Worm (Caenorhabditis elegans) whole organism, young adult: ENCODE data around the gene clp-10.

Source experiments
- B0261.1 ChIP-seq: sonication (generic microtip); optimal IDR thresholded peaks from 2 replicates; lab custom pipeline; 2016; ENCODE audit warnings: mild to moderate bottlenecking, missing genetic modification characterization, moderate library complexity, missing compliant biosample characterization
- B0336.3 ChIP-seq: fragments of 200-800 bp; sonication (Bioruptor generic); IDR thresholded peaks from 2 replicates; pipeline ENCODE4 v1.3.6; 2022; ENCODE audit warnings: missing genetic modification characterization, missing compliant biosample characterization
- F33H1.4 ChIP-seq: fragments of 200-800 bp; sonication (Bioruptor generic); IDR thresholded peaks from 2 replicates; pipeline ENCODE4 v1.3.6; 2022; ENCODE audit warnings: missing genetic modification reagents, missing genetic modification characterization, missing compliant biosample characterization
- T07F8.4 ChIP-seq: sonication (generic microtip); optimal IDR thresholded peaks from 2 replicates; lab custom pipeline; 2016; ENCODE audit warnings: mild to moderate bottlenecking, missing genetic modification characterization, moderate library complexity, missing compliant biosample characterization
- Y79H2A.3 ChIP-seq: fragments of 200-800 bp; sonication (Bioruptor generic); conservative IDR thresholded peaks from 2 replicates; pipeline ENCODE4 v1.3.6; 2022; ENCODE audit warnings: missing genetic modification reagents, missing genetic modification characterization, missing compliant biosample characterization
- Y95B8A.8 ChIP-seq: fragments of 200-800 bp; sonication (Bioruptor generic); IDR thresholded peaks from 2 replicates; pipeline ENCODE4 v1.3.6; 2022; ENCODE audit warnings: missing genetic modification reagents, missing genetic modification characterization, missing compliant biosample characterization
- ZK185.1 ChIP-seq: sonication (generic microtip); optimal IDR thresholded peaks from 2 replicates; lab custom pipeline; 2016; ENCODE audit warnings: mild to moderate bottlenecking, missing genetic modification characterization, missing compliant biosample characterization; ENCODE audit not compliant: poor library complexity, severe bottlenecking
- akir-1 ChIP-seq: fragments of 200-800 bp; sonication (Bioruptor generic); optimal IDR thresholded peaks from 2 replicates; lab custom pipeline; 2018; ENCODE audit warnings: mild to moderate bottlenecking, missing genetic modification characterization, moderate library complexity, missing compliant biosample characterization
- ama-1 ChIP-seq, 3 experiments: fragments of 150-350 bp in 1 of 3; sonication (generic microtip) in 2 of 3; optimal IDR thresholded peaks; 2 replicates each; lab custom pipeline; 2014 to 2018; ENCODE audit warnings: missing biosample characterization in 2 of 3, missing genetic modification characterization in 2 of 3, missing genetic modification reagents in 2 of 3
- aptf-3 ChIP-seq: fragments of 200-800 bp; sonication (Bioruptor generic); IDR thresholded peaks from 2 replicates; pipeline ENCODE4 v1.3.6; 2022; ENCODE audit warnings: missing genetic modification characterization, missing compliant biosample characterization
- cebp-2 ChIP-seq: fragments of 200-800 bp; sonication (Bioruptor generic); IDR thresholded peaks from 2 replicates; pipeline ENCODE4 v1.3.6; 2022; ENCODE audit warnings: missing genetic modification characterization, missing compliant biosample characterization
- ceh-100 ChIP-seq: fragments of 200-800 bp; sonication (Bioruptor generic); IDR thresholded peaks from 2 replicates; pipeline ENCODE4 v1.3.6; 2022; ENCODE audit warnings: missing genetic modification reagents, missing genetic modification characterization, missing compliant biosample characterization
- ceh-27 ChIP-seq: fragments of 200-800 bp; sonication (Bioruptor generic); optimal IDR thresholded peaks from 2 replicates; lab custom pipeline; 2018; ENCODE audit warnings: mild to moderate bottlenecking, missing genetic modification characterization, moderate library complexity, missing compliant biosample characterization
- ceh-91 ChIP-seq: fragments of 200-800 bp; sonication (Bioruptor generic); IDR thresholded peaks from 2 replicates; pipeline ENCODE4 v1.3.6; 2022; ENCODE audit warnings: missing genetic modification reagents, missing genetic modification characterization, missing compliant biosample characterization
- dpl-1 ChIP-seq: fragments of 150-350 bp; optimal IDR thresholded peaks from 2 replicates; lab custom pipeline; 2014; ENCODE audit warnings: missing biosample characterization, missing genetic modification reagents, missing genetic modification characterization
- egl-44 ChIP-seq: fragments of 200-800 bp; sonication (Bioruptor generic); IDR thresholded peaks from 2 replicates; pipeline ENCODE4 v1.3.6; 2022; ENCODE audit warnings: missing genetic modification reagents, missing genetic modification characterization, missing compliant biosample characterization
- egrh-3 ChIP-seq: fragments of 200-800 bp; sonication (Bioruptor generic); IDR thresholded peaks from 2 replicates; pipeline ENCODE4 v1.3.6; 2022; ENCODE audit warnings: missing genetic modification reagents, missing genetic modification characterization, missing compliant biosample characterization
- ekl-4 ChIP-seq: fragments of 200-800 bp; sonication (Bioruptor generic); IDR thresholded peaks from 2 replicates; pipeline ENCODE4 v1.3.6; 2022; ENCODE audit warnings: missing genetic modification reagents, missing genetic modification characterization, missing compliant biosample characterization
- hlh-26 ChIP-seq: fragments of 200-800 bp; sonication (Bioruptor generic); conservative IDR thresholded peaks from 2 replicates; pipeline ENCODE4 v1.3.6; 2022; ENCODE audit warnings: missing genetic modification reagents, missing genetic modification characterization, missing compliant biosample characterization
- hmg-1.2 ChIP-seq: fragments of 200-800 bp; sonication (Bioruptor generic); IDR thresholded peaks from 2 replicates; pipeline ENCODE4 v1.3.6; 2022; ENCODE audit warnings: missing genetic modification reagents, missing genetic modification characterization, missing compliant biosample characterization
- let-526 ChIP-seq: fragments of 200-800 bp; sonication (Bioruptor generic); IDR thresholded peaks from 2 replicates; pipeline ENCODE4 v1.3.6; 2022; ENCODE audit warnings: missing genetic modification reagents, missing genetic modification characterization, missing compliant biosample characterization
- lin-26 ChIP-seq: fragments of 200-800 bp; sonication (Bioruptor generic); IDR thresholded peaks from 2 replicates; pipeline ENCODE4 v1.3.6; 2022; ENCODE audit warnings: missing genetic modification reagents, missing genetic modification characterization, missing compliant biosample characterization
- lin-35 ChIP-seq, 3 experiments: fragments of 150-350 bp in 2 of 3; sonication (generic microtip) in 1 of 3; optimal IDR thresholded peaks; 2 replicates each; lab custom pipeline; 2014 to 2018; ENCODE audit warnings: missing biosample characterization in 3 of 3, missing genetic modification characterization in 3 of 3, missing genetic modification reagents in 3 of 3
- lin-40 ChIP-seq: sonication (generic microtip); optimal IDR thresholded peaks from 2 replicates; lab custom pipeline; 2016; ENCODE audit warnings: missing genetic modification characterization, mild to moderate bottlenecking, missing compliant biosample characterization, missing genotype, missing genetic modification reagents
- lir-1 ChIP-seq: fragments of 200-800 bp; sonication (Bioruptor generic); conservative IDR thresholded peaks from 2 replicates; pipeline ENCODE4 v1.3.6; 2022; ENCODE audit warnings: missing genetic modification reagents, missing genetic modification characterization, missing compliant biosample characterization
- mel-28 ChIP-seq: sonication (generic microtip); optimal IDR thresholded peaks from 2 replicates; lab custom pipeline; 2016; ENCODE audit warnings: borderline replicate concordance, mild to moderate bottlenecking, missing genetic modification characterization, missing compliant biosample characterization
- nhr-27 ChIP-seq: fragments of 200-800 bp; sonication (Bioruptor generic); optimal IDR thresholded peaks from 2 replicates; lab custom pipeline; 2018; ENCODE audit warnings: mild to moderate bottlenecking, missing genetic modification characterization, moderate library complexity, missing compliant biosample characterization
- sptf-2 ChIP-seq: fragments of 200-800 bp; sonication (Bioruptor generic); optimal IDR thresholded peaks from 2 replicates; lab custom pipeline; 2018; ENCODE audit warnings: mild to moderate bottlenecking, missing genetic modification characterization, missing compliant biosample characterization
- tbp1 ChIP-seq: fragments of 200-800 bp; sonication (Bioruptor generic); optimal IDR thresholded peaks from 2 replicates; lab custom pipeline; 2018; ENCODE audit warnings: mild to moderate bottlenecking, missing genetic modification characterization, missing compliant biosample characterization
- zfh-2 ChIP-seq: fragments of 200-800 bp; sonication (Bioruptor generic); conservative IDR thresholded peaks from 2 replicates; pipeline ENCODE4 v1.3.6; 2022; ENCODE audit warnings: missing genetic modification reagents, missing genetic modification characterization, missing compliant biosample characterization
- ztf-22 ChIP-seq: fragments of 200-800 bp; sonication (Bioruptor generic); optimal IDR thresholded peaks from 2 replicates; lab custom pipeline; 2018; ENCODE audit warnings: mild to moderate bottlenecking, missing genetic modification characterization, moderate library complexity, missing compliant biosample characterization
- ztf-25 ChIP-seq: fragments of 200-800 bp; sonication (Bioruptor generic); IDR thresholded peaks from 2 replicates; pipeline ENCODE4 v1.3.6; 2022; ENCODE audit warnings: missing genetic modification reagents, missing genetic modification characterization, missing compliant biosample characterization

The clp-10 gene

DNA sequence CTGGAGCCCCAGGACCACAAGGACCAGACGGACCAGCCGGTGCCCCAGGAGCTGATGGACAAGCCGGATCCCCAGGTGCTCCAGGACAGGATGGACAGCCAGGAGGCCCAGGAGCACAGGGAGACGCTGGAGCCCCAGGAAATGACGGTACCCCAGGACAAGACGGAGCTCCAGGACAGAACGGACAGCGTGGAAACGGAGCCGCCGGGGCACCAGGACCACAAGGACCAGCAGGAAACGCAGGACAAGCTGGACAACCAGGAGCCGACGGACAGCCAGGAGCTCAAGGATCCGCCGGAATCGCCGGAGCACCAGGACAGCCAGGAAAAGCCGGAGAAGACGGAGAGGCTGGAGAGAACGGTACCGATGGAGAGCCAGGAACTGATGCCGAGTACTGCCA lies 3.5 kb upstream of the clp-10 start:
- no peak for TF ChIP-seq ceh-27 (GFP tag; lab: Kevin White, UChicago)
- peak; percentile 87 for TF ChIP-seq zfh-2 (GFP tag; lab: Robert Waterston, UW)
- 0 out of 2 replicates have a peak, but pooled peaks have one; percentile 30 for TF ChIP-seq cebp-2 (GFP tag; lab: Robert Waterston, UW)
- TF ChIP-seq egl-44 (GFP tag; lab: Robert Waterston, UW) = 0 out of 2 replicates have a peak, but pooled peaks have one; percentile 11
- peak; percentile 93 for TF ChIP-seq egrh-3 (GFP tag; lab: Robert Waterston, UW)

DNA sequence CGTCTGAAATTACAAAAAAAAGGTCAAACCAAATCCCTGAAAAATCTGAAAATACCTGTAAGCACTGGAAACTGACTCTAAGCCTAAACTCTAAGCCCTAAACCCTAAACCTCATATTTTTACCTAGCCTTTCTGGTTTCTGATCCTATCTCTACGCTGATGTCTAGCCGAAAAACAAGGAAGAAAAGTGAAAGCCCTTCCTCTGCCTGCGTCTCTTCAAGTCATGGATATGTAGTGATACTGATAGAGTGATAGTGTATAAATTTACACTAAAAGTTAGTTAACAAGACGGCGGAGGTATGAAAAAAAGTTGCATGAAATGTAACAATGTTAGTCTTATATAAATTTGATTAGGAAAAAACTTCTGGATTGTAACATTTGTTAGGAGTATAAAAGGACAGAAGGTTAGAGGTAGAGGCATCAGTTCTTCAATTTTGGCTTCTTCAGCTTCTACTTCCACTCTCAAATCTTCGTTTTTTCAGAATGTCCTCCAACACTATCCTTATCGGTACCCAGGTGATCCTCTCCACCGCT lies 2.6 kb upstream of the clp-10 start, which contains the start of gene col-88:
Gene col-88, plus strand, starts transcription at position 484 of the 534 bp plus-strand sequence.
- TF ChIP-seq lin-26 = no peak

DNA sequence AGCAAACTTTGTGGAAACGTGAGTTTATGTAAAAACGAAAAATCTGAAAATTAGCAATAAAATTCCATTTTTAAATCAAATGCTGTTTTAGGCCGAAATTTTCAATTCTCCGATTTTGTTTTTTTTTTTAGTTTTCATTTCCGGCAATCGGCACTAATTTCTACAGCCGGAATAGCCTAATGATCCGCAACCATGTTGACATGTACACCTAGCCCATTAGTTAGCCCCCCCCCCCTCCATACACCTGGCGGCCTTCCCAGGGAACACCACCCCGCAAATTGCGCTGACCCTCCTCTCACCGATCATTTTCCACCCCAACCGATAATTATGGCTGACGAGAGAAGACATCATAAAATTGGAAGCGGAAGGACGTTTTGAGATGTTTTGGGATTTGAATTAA lies 1.5 kb upstream of the clp-10 start:
- TF ChIP-seq zfh-2 (GFP tag; lab: Robert Waterston, UW) (peak; percentile 36; the same call in 1 of the 2 replicates), nhr-27 (tag; lab: Kevin White, UChicago) (no peak)

DNA sequence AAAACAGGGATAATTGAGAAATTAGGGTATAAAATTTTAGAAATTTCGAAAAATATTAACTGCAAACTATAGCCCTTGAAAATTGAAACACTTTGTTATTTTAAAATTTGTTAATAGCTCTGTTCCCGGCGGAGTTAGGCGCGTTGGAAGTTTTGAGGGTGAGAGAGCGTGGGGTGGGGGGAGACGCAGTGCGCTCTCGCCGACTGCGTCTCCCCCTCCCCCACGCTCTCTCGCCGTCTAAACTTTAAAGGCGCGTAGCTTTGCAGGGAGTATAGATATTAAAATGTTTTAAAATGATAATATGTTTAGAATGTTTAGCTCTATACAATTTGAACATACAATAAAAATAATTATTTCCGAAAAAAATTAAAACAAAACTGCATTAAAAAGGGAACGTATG lies 4.8 kb downstream of the clp-10 start:
- TF ChIP-seq T07F8.4 (tag; lab: Kevin White, UChicago) (no peak), hmg-1.2 (peak; percentile 74), let-526 (no peak), zfh-2 (GFP tag; lab: Robert Waterston, UW) (0 out of 2 replicates have a peak, but pooled peaks have one; percentile 15), lin-35 (GFP tag; optimal IDR thresholded peaks at IDR 0.05; lab: Kevin White, UChicago) (no peak), dpl-1 (GFP tag; lab: Kevin White, UChicago) (no peak), ztf-22 (no peak), egrh-3 (GFP tag; lab: Robert Waterston, UW) (peak; percentile 43; the same call in 1 of the 2 replicates)

DNA sequence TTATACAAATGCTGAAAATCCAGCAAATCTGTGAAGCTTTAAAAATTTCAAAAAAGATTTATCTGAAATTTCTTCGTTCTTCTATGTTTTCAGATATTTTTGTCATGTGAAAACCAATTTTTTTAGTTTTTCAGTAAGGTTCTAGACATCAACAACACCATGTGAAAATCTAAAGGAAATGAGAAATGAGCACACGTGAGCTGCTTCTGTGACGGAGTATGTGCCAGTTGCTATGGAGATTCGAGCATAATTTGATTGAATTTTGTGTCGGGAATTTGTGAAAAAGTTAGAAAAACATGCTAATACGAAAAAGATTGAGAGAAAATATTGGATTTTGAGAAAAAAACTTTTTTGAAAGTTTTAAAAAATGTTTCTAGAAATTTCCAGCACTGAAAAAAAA lies 6.4 kb downstream of the clp-10 start:
- no peak for TF ChIP-seq cebp-2 (GFP tag; lab: Robert Waterston, UW)
- TF ChIP-seq B0336.3 (GFP tag; lab: Robert Waterston, UW) = no peak
- no peak for TF ChIP-seq F33H1.4 (GFP tag; lab: Robert Waterston, UW)
- no peak for TF ChIP-seq ama-1 (optimal IDR thresholded peaks at IDR 0.05; lab: Kevin White, UChicago)
- TF ChIP-seq ama-1 (GFP tag; optimal IDR thresholded peaks at IDR 0.05; lab: Kevin White, UChicago) = no peak
- no peak for TF ChIP-seq akir-1 (GFP tag; lab: Kevin White, UChicago)
- TF ChIP-seq Y95B8A.8 (GFP tag; lab: Robert Waterston, UW) = no peak
- TF ChIP-seq ceh-100 (GFP tag; lab: Robert Waterston, UW) = no peak
- no peak for TF ChIP-seq sptf-2 (GFP tag; lab: Kevin White, UChicago)
- TF ChIP-seq ekl-4 = no peak
- TF ChIP-seq nhr-27 (tag; lab: Kevin White, UChicago) = no peak
- no peak for TF ChIP-seq hlh-26 (GFP tag; lab: Robert Waterston, UW)
- no peak for TF ChIP-seq B0261.1 (tag; lab: Kevin White, UChicago)
- no peak for TF ChIP-seq aptf-3
- no peak for TF ChIP-seq hmg-1.2
- no peak for TF ChIP-seq Y79H2A.3 (GFP tag; lab: Robert Waterston, UW)

DNA sequence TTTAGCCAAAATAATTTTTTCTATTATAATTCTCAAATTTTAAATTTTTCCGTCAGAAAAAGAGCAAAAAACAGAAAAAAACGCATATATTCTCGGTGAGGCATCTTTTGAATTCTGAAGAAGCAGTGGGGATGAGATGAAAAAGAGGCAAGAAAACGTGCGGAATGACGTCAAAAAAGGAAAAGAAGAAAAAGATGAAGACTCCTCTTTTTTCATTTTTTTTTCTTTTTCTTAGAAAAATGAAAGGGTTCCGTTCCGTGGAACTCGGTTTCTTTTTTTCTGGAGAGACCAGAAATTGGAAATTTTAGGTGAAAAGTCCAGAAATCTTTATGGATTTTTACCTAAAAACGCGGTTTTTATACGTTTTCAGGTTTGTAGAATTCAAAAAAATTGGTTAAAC lies 7.6 kb downstream of the clp-10 start:
- no peak for TF ChIP-seq mel-28 (tag; lab: Kevin White, UChicago)
- TF ChIP-seq ZK185.1 (tag; lab: Kevin White, UChicago) = no peak
- TF ChIP-seq sptf-2 (GFP tag; lab: Kevin White, UChicago) = no peak
- no peak for TF ChIP-seq lin-35 (GFP tag; optimal IDR thresholded peaks at IDR 0.05; lab: Kevin White, UChicago)
- no peak for TF ChIP-seq lir-1 (GFP tag; lab: Robert Waterston, UW)
- no peak for TF ChIP-seq lin-40 (tag; lab: Kevin White, UChicago)
- no peak for TF ChIP-seq ceh-91 (GFP tag; lab: Robert Waterston, UW)
- TF ChIP-seq ztf-25 (GFP tag; lab: Robert Waterston, UW) = no peak
- no peak for TF ChIP-seq tbp1 (GFP tag; lab: Kevin White, UChicago)
